Worm (Caenorhabditis elegans) whole organism, young adult: Measurements from ENCODE around the gene F20D6.11.

Source experiments
- C17E4.6 ChIP-seq: fragments of 200-800 bp; sonication (Bioruptor generic); IDR thresholded peaks from 2 replicates; pipeline ENCODE4 v1.3.6; 2022; ENCODE audit warnings: missing genetic modification reagents, missing genetic modification characterization, missing compliant biosample characterization
- D2030.7 ChIP-seq: fragments of 200-800 bp; sonication (Bioruptor generic); IDR thresholded peaks from 2 replicates; pipeline ENCODE4 v1.3.6; 2022; ENCODE audit warnings: missing genetic modification reagents, missing genetic modification characterization, missing compliant biosample characterization
- F22D6.2 ChIP-seq: sonication (generic microtip); optimal IDR thresholded peaks from 2 replicates; lab custom pipeline; 2016; ENCODE audit warnings: mild to moderate bottlenecking, missing genetic modification characterization, missing compliant biosample characterization
- F49E8.2 ChIP-seq: sonication (generic microtip); optimal IDR thresholded peaks from 3 replicates; lab custom pipeline; 2017; ENCODE audit warnings: missing genetic modification characterization, mild to moderate bottlenecking, missing compliant biosample characterization, antibody characterized with exemption, moderate library complexity; ENCODE audit not compliant: insufficient read depth
- T07F8.4 ChIP-seq: sonication (generic microtip); optimal IDR thresholded peaks from 2 replicates; lab custom pipeline; 2016; ENCODE audit warnings: mild to moderate bottlenecking, missing genetic modification characterization, moderate library complexity, missing compliant biosample characterization
- Y95B8A.8 ChIP-seq: fragments of 200-800 bp; sonication (Bioruptor generic); IDR thresholded peaks from 2 replicates; pipeline ENCODE4 v1.3.6; 2022; ENCODE audit warnings: missing genetic modification reagents, missing genetic modification characterization, missing compliant biosample characterization
- ZK185.1 ChIP-seq: sonication (generic microtip); optimal IDR thresholded peaks from 2 replicates; lab custom pipeline; 2016; ENCODE audit warnings: mild to moderate bottlenecking, missing genetic modification characterization, missing compliant biosample characterization; ENCODE audit not compliant: poor library complexity, severe bottlenecking
- ama-1 ChIP-seq, 3 experiments: fragments of 150-350 bp in 1 of 3; sonication (generic microtip) in 2 of 3; optimal IDR thresholded peaks; 2 replicates each; lab custom pipeline; 2014 to 2018; ENCODE audit warnings: missing biosample characterization in 2 of 3, missing genetic modification characterization in 2 of 3, missing genetic modification reagents in 2 of 3
- athp-1 ChIP-seq: sonication (generic microtip); optimal IDR thresholded peaks from 2 replicates; lab custom pipeline; 2017; ENCODE audit warnings: mild to moderate bottlenecking, missing genetic modification characterization, missing compliant biosample characterization
- attf-3 ChIP-seq: fragments of 200-800 bp; sonication (Bioruptor generic); conservative IDR thresholded peaks from 2 replicates; pipeline ENCODE4 v1.3.6; 2022; ENCODE audit warnings: missing genetic modification reagents, missing genetic modification characterization, missing compliant biosample characterization
- bed-2 ChIP-seq: fragments of 200-800 bp; sonication (Bioruptor generic); IDR thresholded peaks from 2 replicates; pipeline ENCODE4 v1.3.6; 2022; ENCODE audit warnings: missing genetic modification reagents, missing genetic modification characterization, missing compliant biosample characterization
- cebp-1 ChIP-seq, 2 experiments: fragments of 200-800 bp in 1 of 2; sonication (Bioruptor generic) in 1 of 2; sonication (generic microtip) in 1 of 2; IDR thresholded peaks in 1 of 2; optimal IDR thresholded peaks in 1 of 2; 2 replicates each; pipeline versions ENCODE4 v1.3.6 to Lab custom; 2017 to 2022; ENCODE audit warnings: missing compliant biosample characterization in 2 of 2, missing genetic modification characterization in 2 of 2, mild to moderate bottlenecking in 1 of 2, missing genetic modification reagents in 1 of 2, moderate library complexity in 1 of 2
- ceh-100 ChIP-seq: fragments of 200-800 bp; sonication (Bioruptor generic); IDR thresholded peaks from 2 replicates; pipeline ENCODE4 v1.3.6; 2022; ENCODE audit warnings: missing genetic modification reagents, missing genetic modification characterization, missing compliant biosample characterization
- ceh-91 ChIP-seq: fragments of 200-800 bp; sonication (Bioruptor generic); IDR thresholded peaks from 2 replicates; pipeline ENCODE4 v1.3.6; 2022; ENCODE audit warnings: missing genetic modification reagents, missing genetic modification characterization, missing compliant biosample characterization
- dox-1 ChIP-seq: fragments of 200-800 bp; sonication (Bioruptor generic); IDR thresholded peaks from 2 replicates; pipeline ENCODE4 v1.3.6; 2022; ENCODE audit warnings: missing genetic modification reagents, missing genetic modification characterization, missing compliant biosample characterization
- dpff-1 ChIP-seq: sonication (generic microtip); optimal IDR thresholded peaks from 2 replicates; lab custom pipeline; 2017; ENCODE audit warnings: mild to moderate bottlenecking, missing genetic modification characterization, missing compliant biosample characterization
- efl-1 ChIP-seq: fragments of 150-350 bp; optimal IDR thresholded peaks from 2 replicates; lab custom pipeline; 2014; ENCODE audit warnings: missing biosample characterization, missing genetic modification reagents, missing genetic modification characterization
- egrh-3 ChIP-seq: fragments of 200-800 bp; sonication (Bioruptor generic); IDR thresholded peaks from 2 replicates; pipeline ENCODE4 v1.3.6; 2022; ENCODE audit warnings: missing genetic modification reagents, missing genetic modification characterization, missing compliant biosample characterization
- ets-4 ChIP-seq: fragments of 200-800 bp; sonication (Bioruptor generic); optimal IDR thresholded peaks from 2 replicates; lab custom pipeline; 2018; ENCODE audit warnings: mild to moderate bottlenecking, missing genetic modification characterization, missing compliant biosample characterization
- hmg-1.2 ChIP-seq: fragments of 200-800 bp; sonication (Bioruptor generic); IDR thresholded peaks from 2 replicates; pipeline ENCODE4 v1.3.6; 2022; ENCODE audit warnings: missing genetic modification reagents, missing genetic modification characterization, missing compliant biosample characterization
- hmg-20 ChIP-seq: fragments of 200-800 bp; sonication (Bioruptor generic); IDR thresholded peaks from 2 replicates; pipeline ENCODE4 v1.3.6; 2022; ENCODE audit warnings: missing genetic modification reagents, missing genetic modification characterization, missing compliant biosample characterization
- let-607 ChIP-seq, 2 experiments: fragments of 200-800 bp in 1 of 2; sonication (Bioruptor generic) in 1 of 2; sonication (generic microtip) in 1 of 2; optimal IDR thresholded peaks; 2 replicates each; lab custom pipeline; 2016 to 2018; ENCODE audit warnings: mild to moderate bottlenecking in 2 of 2, missing compliant biosample characterization in 2 of 2, missing genetic modification characterization in 2 of 2, moderate library complexity in 2 of 2, missing genotype in 1 of 2
- lin-35 ChIP-seq, 3 experiments: fragments of 150-350 bp in 2 of 3; sonication (generic microtip) in 1 of 3; optimal IDR thresholded peaks; 2 replicates each; lab custom pipeline; 2014 to 2018; ENCODE audit warnings: missing biosample characterization in 3 of 3, missing genetic modification characterization in 3 of 3, missing genetic modification reagents in 3 of 3
- lir-1 ChIP-seq: fragments of 200-800 bp; sonication (Bioruptor generic); conservative IDR thresholded peaks from 2 replicates; pipeline ENCODE4 v1.3.6; 2022; ENCODE audit warnings: missing genetic modification reagents, missing genetic modification characterization, missing compliant biosample characterization
- madf-6 ChIP-seq: fragments of 200-800 bp; sonication (Bioruptor generic); IDR thresholded peaks from 2 replicates; pipeline ENCODE4 v1.3.6; 2022; ENCODE audit warnings: missing genetic modification reagents, missing genetic modification characterization, missing compliant biosample characterization
- madf-8 ChIP-seq: fragments of 200-800 bp; sonication (Bioruptor generic); conservative IDR thresholded peaks from 2 replicates; pipeline ENCODE4 v1.3.6; 2022; ENCODE audit warnings: missing genetic modification reagents, missing genetic modification characterization, missing compliant biosample characterization
- mel-28 ChIP-seq: sonication (generic microtip); optimal IDR thresholded peaks from 2 replicates; lab custom pipeline; 2016; ENCODE audit warnings: borderline replicate concordance, mild to moderate bottlenecking, missing genetic modification characterization, missing compliant biosample characterization
- mxl-1 ChIP-seq: sonication (generic microtip); optimal IDR thresholded peaks from 2 replicates; lab custom pipeline; 2016; ENCODE audit warnings: missing genetic modification characterization, missing compliant biosample characterization
- nhr-179 ChIP-seq: sonication (generic microtip); optimal IDR thresholded peaks from 2 replicates; lab custom pipeline; 2016; ENCODE audit warnings: mild to moderate bottlenecking, missing genetic modification characterization, missing compliant biosample characterization
- nhr-27 ChIP-seq: fragments of 200-800 bp; sonication (Bioruptor generic); optimal IDR thresholded peaks from 2 replicates; lab custom pipeline; 2018; ENCODE audit warnings: mild to moderate bottlenecking, missing genetic modification characterization, moderate library complexity, missing compliant biosample characterization
- pbrm-1 ChIP-seq: fragments of 200-800 bp; sonication (Bioruptor generic); IDR thresholded peaks from 2 replicates; pipeline ENCODE4 v1.3.6; 2022; ENCODE audit warnings: missing genetic modification reagents, missing genetic modification characterization, missing compliant biosample characterization
- rcor-1 ChIP-seq: fragments of 200-800 bp; sonication (Bioruptor generic); IDR thresholded peaks from 2 replicates; pipeline ENCODE4 v1.3.6; 2022; ENCODE audit warnings: missing genetic modification reagents, missing genetic modification characterization, missing compliant biosample characterization
- repo-1 ChIP-seq: sonication (generic microtip); optimal IDR thresholded peaks from 2 replicates; lab custom pipeline; 2017; ENCODE audit warnings: mild to moderate bottlenecking, missing genetic modification characterization, missing compliant biosample characterization
- rpc-1 ChIP-seq, 2 experiments: fragments of 150-350 bp in 1 of 2; sonication (generic microtip) in 1 of 2; optimal IDR thresholded peaks; 2 replicates each; lab custom pipeline; 2014 to 2018; ENCODE audit warnings: missing biosample characterization in 1 of 2, missing genetic modification characterization in 1 of 2, missing genetic modification reagents in 1 of 2, missing genotype in 1 of 2
- sdz-38 ChIP-seq: sonication (generic microtip); optimal IDR thresholded peaks from 2 replicates; lab custom pipeline; 2016; ENCODE audit warnings: missing genotype, missing genetic modification characterization, missing compliant biosample characterization
- tbp1 ChIP-seq: fragments of 200-800 bp; sonication (Bioruptor generic); optimal IDR thresholded peaks from 2 replicates; lab custom pipeline; 2018; ENCODE audit warnings: mild to moderate bottlenecking, missing genetic modification characterization, missing compliant biosample characterization
- tlf-1 ChIP-seq: fragments of 200-800 bp; sonication (Bioruptor generic); optimal IDR thresholded peaks from 2 replicates; lab custom pipeline; 2018; ENCODE audit warnings: mild to moderate bottlenecking, missing genetic modification characterization, missing compliant biosample characterization
- unc-130 ChIP-seq: sonication (generic microtip); optimal IDR thresholded peaks from 2 replicates; lab custom pipeline; 2016; ENCODE audit warnings: missing genetic modification reagents, missing genetic modification characterization, missing compliant biosample characterization
- unc-62 ChIP-seq: fragments of 150-350 bp; optimal IDR thresholded peaks from 2 replicates; lab custom pipeline; 2014; ENCODE audit warnings: missing biosample characterization, missing genetic modification reagents, missing genetic modification characterization
- ztf-18 ChIP-seq: sonication (generic microtip); optimal IDR thresholded peaks from 2 replicates; lab custom pipeline; 2016; ENCODE audit warnings: missing genotype, mild to moderate bottlenecking, missing genetic modification characterization, missing compliant biosample characterization
- ztf-25 ChIP-seq: fragments of 200-800 bp; sonication (Bioruptor generic); IDR thresholded peaks from 2 replicates; pipeline ENCODE4 v1.3.6; 2022; ENCODE audit warnings: missing genetic modification reagents, missing genetic modification characterization, missing compliant biosample characterization
- ztf-28 ChIP-seq: fragments of 200-800 bp; sonication (Bioruptor generic); IDR thresholded peaks from 2 replicates; pipeline ENCODE4 v1.3.6; 2022; ENCODE audit warnings: missing genetic modification reagents, missing genetic modification characterization, missing compliant biosample characterization
- ztf-3 ChIP-seq: fragments of 200-800 bp; sonication (Bioruptor generic); optimal IDR thresholded peaks from 2 replicates; lab custom pipeline; 2018; ENCODE audit warnings: mild to moderate bottlenecking, missing genetic modification characterization, missing compliant biosample characterization

F20D6.11 gene

ce11 chrV:8198994-8199393 lies at the start of gene F20D6.11:
Gene F20D6.11 (minus strand): TSS chrV:8199094.
- TF ChIP-seq egrh-3, result no peak
- TF ChIP-seq T07F8.4 (tag; lab: Kevin White, UChicago), result no peak
- TF ChIP-seq ztf-3 (GFP tag; lab: Kevin White, UChicago), result no peak
- no peak for TF ChIP-seq unc-130 (GFP tag; lab: Kevin White, UChicago)
- no peak for TF ChIP-seq F49E8.2 (tag; lab: Kevin White, UChicago)
- TF ChIP-seq dpff-1 (tag; lab: Kevin White, UChicago), result no peak
- TF ChIP-seq madf-8 (GFP tag; lab: Robert Waterston, UW), result no peak
- no peak for TF ChIP-seq C17E4.6 (GFP tag; lab: Robert Waterston, UW)
- no peak for TF ChIP-seq ztf-28 (GFP tag; lab: Robert Waterston, UW)

- no peak for TF ChIP-seq athp-1
- TF ChIP-seq ZK185.1 (tag; lab: Kevin White, UChicago), result peak; percentile 39
- 0 out of 2 replicates have a peak, but pooled peaks have one; percentile 14 for TF ChIP-seq lir-1
- no peak for TF ChIP-seq ets-4 (GFP tag; lab: Kevin White, UChicago)
- TF ChIP-seq D2030.7, result peak; percentile 96
- TF ChIP-seq madf-8 (GFP tag; lab: Robert Waterston, UW), result peak; percentile 53
- 0 out of 2 replicates have a peak, but pooled peaks have one; percentile 24 for TF ChIP-seq ceh-91 (GFP tag; lab: Robert Waterston, UW)
- peak; percentile 70 for TF ChIP-seq C17E4.6 (GFP tag; lab: Robert Waterston, UW)
- TF ChIP-seq nhr-179 (tag; lab: Kevin White, UChicago), result no peak
- TF ChIP-seq efl-1 (GFP tag; lab: Kevin White, UChicago), result peak; percentile 17
- peak; percentile 84; the same call in 1 of the 2 replicates for TF ChIP-seq dox-1 (GFP tag; lab: Robert Waterston, UW)
- 0 out of 2 replicates have a peak, but pooled peaks have one; percentile 31 for TF ChIP-seq attf-3 (GFP tag; lab: Robert Waterston, UW)
- TF ChIP-seq unc-62, result no peak
- TF ChIP-seq let-607 (tag; optimal IDR thresholded peaks at IDR 0.05; lab: Kevin White, UChicago), result no peak
- peak; percentile 89 for TF ChIP-seq madf-6 (GFP tag; lab: Robert Waterston, UW)
- no peak for TF ChIP-seq mel-28 (tag; lab: Kevin White, UChicago)
- peak; percentile 90 for TF ChIP-seq rcor-1 (GFP tag; lab: Robert Waterston, UW)
- no peak for TF ChIP-seq cebp-1 (GFP tag; IDR thresholded peaks at IDR 0.05; lab: Robert Waterston, UW)
- peak; percentile 25 for TF ChIP-seq cebp-1 (tag; optimal IDR thresholded peaks at IDR 0.05; lab: Kevin White, UChicago)
- peak; percentile 71 for TF ChIP-seq tlf-1 (GFP tag; lab: Kevin White, UChicago)
- peak; percentile 42 for TF ChIP-seq mxl-1
- peak; percentile 79 for TF ChIP-seq repo-1 (tag; lab: Kevin White, UChicago)
- no peak for TF ChIP-seq F22D6.2 (tag; lab: Kevin White, UChicago)
- TF ChIP-seq ztf-18, result peak; percentile 61
- peak; percentile 98 for TF ChIP-seq pbrm-1 (GFP tag; lab: Robert Waterston, UW)
- no peak for TF ChIP-seq bed-2 (GFP tag; lab: Robert Waterston, UW)
- no peak for TF ChIP-seq sdz-38 (tag; lab: Kevin White, UChicago)
- peak; percentile 90 for TF ChIP-seq hmg-1.2 (GFP tag; lab: Robert Waterston, UW)
- peak; percentile 75; the same call in 1 of the 2 replicates for TF ChIP-seq Y95B8A.8 (GFP tag; lab: Robert Waterston, UW)
- TF ChIP-seq ama-1 (optimal IDR thresholded peaks at IDR 0.05; lab: Kevin White, UChicago), result peak; percentile 94
- TF ChIP-seq ama-1 (GFP tag; optimal IDR thresholded peaks at IDR 0.05; lab: Kevin White, UChicago), result peak in 1 of 2 experiments; percentile 72
- TF ChIP-seq tbp1 (GFP tag; lab: Kevin White, UChicago), result peak; percentile 88
- TF ChIP-seq ztf-25 (GFP tag; lab: Robert Waterston, UW), result no peak
- peak; percentile 60; the same call in 1 of the 2 replicates for TF ChIP-seq ceh-100 (GFP tag; lab: Robert Waterston, UW)
- no peak for TF ChIP-seq nhr-27 (tag; lab: Kevin White, UChicago)
- peak; percentile 83 for TF ChIP-seq hmg-20 (GFP tag; lab: Robert Waterston, UW)
- TF ChIP-seq lin-35 (GFP tag; optimal IDR thresholded peaks at IDR 0.05; lab: Kevin White, UChicago), result peak in 2 of 3 experiments; percentile 42 to 47
- TF ChIP-seq rpc-1 (optimal IDR thresholded peaks at IDR 0.05; lab: Kevin White, UChicago), result peak; percentile 60
- TF ChIP-seq rpc-1 (tag; optimal IDR thresholded peaks at IDR 0.05; lab: Kevin White, UChicago), result peak; percentile 80
Measured at ce11 chrV:8247311-8248105, 48.6 kb upstream of the F20D6.11 start.
